Worm (Caenorhabditis elegans) whole organism, L1 larva: ENCODE results near the gene R03E9.2.

Experiments used
- C04F5.9 ChIP-seq: sonication (generic microtip); optimal IDR thresholded peaks from 2 replicates; lab custom pipeline; 2016; ENCODE audit warnings: missing genetic modification characterization, missing compliant biosample characterization
- C16A3.4 ChIP-seq: fragments of 150-350 bp; optimal IDR thresholded peaks from 2 replicates; lab custom pipeline; 2014; ENCODE audit warnings: missing biosample characterization, missing genetic modification characterization
- C34B4.2 ChIP-seq: sonication (generic microtip); optimal IDR thresholded peaks from 2 replicates; lab custom pipeline; 2017; ENCODE audit warnings: mild to moderate bottlenecking, missing genetic modification characterization, missing compliant biosample characterization
- F16B12.6 ChIP-seq: fragments of 150-350 bp; optimal IDR thresholded peaks from 2 replicates; lab custom pipeline; 2014; ENCODE audit warnings: missing biosample characterization, missing genetic modification characterization
- Y116A8C.19 ChIP-seq: sonication (generic microtip); optimal IDR thresholded peaks from 2 replicates; lab custom pipeline; 2016; ENCODE audit warnings: missing compliant biosample characterization, missing genetic modification characterization, borderline replicate concordance
- aha-1 ChIP-seq: fragments of 150-350 bp; optimal IDR thresholded peaks from 2 replicates; lab custom pipeline; 2014; ENCODE audit warnings: missing biosample characterization, missing genetic modification characterization
- alr-1 ChIP-seq: fragments of 200-800 bp; sonication (Bioruptor generic); optimal IDR thresholded peaks from 2 replicates; lab custom pipeline; 2018; ENCODE audit warnings: borderline replicate concordance, mild to moderate bottlenecking, missing genetic modification characterization, missing compliant biosample characterization
- ama-1 ChIP-seq: fragments of 150-350 bp; optimal IDR thresholded peaks from 2 replicates; lab custom pipeline; 2014
- blmp-1 ChIP-seq: fragments of 150-350 bp; optimal IDR thresholded peaks from 2 replicates; lab custom pipeline; 2014; ENCODE audit warnings: missing biosample characterization, missing genetic modification characterization
- ceh-63 ChIP-seq: fragments of 200-800 bp; sonication (Bioruptor generic); optimal IDR thresholded peaks from 2 replicates; lab custom pipeline; 2018; ENCODE audit warnings: mild to moderate bottlenecking, missing genetic modification characterization, missing compliant biosample characterization
- ces-1 ChIP-seq: fragments of 150-350 bp; optimal IDR thresholded peaks from 2 replicates; lab custom pipeline; 2014; ENCODE audit warnings: missing biosample characterization, missing genetic modification reagents, missing genetic modification characterization
- dpl-1 ChIP-seq, 3 experiments: fragments of 150-350 bp in 2 of 3; sonication (generic microtip) in 1 of 3; optimal IDR thresholded peaks; 2 replicates each; lab custom pipeline; 2014 to 2017; ENCODE audit warnings: missing biosample characterization in 3 of 3, missing genetic modification characterization in 3 of 3, missing genetic modification reagents in 3 of 3
- efl-1 ChIP-seq, 4 experiments: fragments of 150-350 bp; optimal IDR thresholded peaks in 3 of 4; peaks in 1 of 4; 1 replicate in 1 of 4; 2 replicates in 3 of 4; lab custom pipeline; 2014; ENCODE audit warnings: missing biosample characterization in 2 of 4, missing genetic modification characterization in 2 of 4, missing genetic modification reagents in 2 of 4
- elt-3 ChIP-seq, 6 experiments: fragments of 150-350 bp in 1 of 6; sonication (generic microtip); optimal IDR thresholded peaks; 2 replicates each; lab custom pipeline; 2017 to 2018; ENCODE audit warnings: missing biosample characterization in 6 of 6, missing genetic modification characterization in 6 of 6, inconsistent platforms in 1 of 6
- fkh-10 ChIP-seq: sonication (generic microtip); optimal IDR thresholded peaks from 2 replicates; lab custom pipeline; 2017; ENCODE audit warnings: missing biosample characterization, missing genetic modification reagents, missing genetic modification characterization
- fkh-8 ChIP-seq: sonication (generic microtip); optimal IDR thresholded peaks from 2 replicates; lab custom pipeline; 2016; ENCODE audit warnings: mild to moderate bottlenecking, missing genetic modification characterization, missing compliant biosample characterization
- grh-1 ChIP-seq: fragments of 200-800 bp; sonication (Bioruptor generic); IDR thresholded peaks from 2 replicates; pipeline ENCODE4 v1.3.6; 2022; ENCODE audit warnings: missing genetic modification reagents, missing genetic modification characterization, missing compliant biosample characterization
- irx-1 ChIP-seq: sonication (generic microtip); optimal IDR thresholded peaks from 2 replicates; lab custom pipeline; 2016; ENCODE audit warnings: missing genetic modification characterization, missing compliant biosample characterization
- isw-1 ChIP-seq: fragments of 200-800 bp; sonication (Bioruptor generic); IDR thresholded peaks from 2 replicates; pipeline ENCODE4 v1.3.6; 2022; ENCODE audit warnings: missing genetic modification characterization, missing compliant biosample characterization
- lin-15B ChIP-seq: fragments of 150-350 bp; sonication (generic microtip); optimal IDR thresholded peaks from 3 replicates; lab custom pipeline; 2014; ENCODE audit warnings: missing biosample characterization, missing genetic modification characterization
- lin-39 ChIP-seq: fragments of 150-350 bp; optimal IDR thresholded peaks from 2 replicates; lab custom pipeline; 2014; ENCODE audit warnings: missing biosample characterization, missing genetic modification reagents, missing genetic modification characterization
- lir-3 ChIP-seq: sonication (generic microtip); optimal IDR thresholded peaks from 2 replicates; lab custom pipeline; 2016; ENCODE audit warnings: mild to moderate bottlenecking, missing genetic modification characterization, moderate library complexity, missing compliant biosample characterization; ENCODE audit not compliant: poor library complexity
- mab-9 ChIP-seq: fragments of 200-800 bp; sonication (Bioruptor generic); IDR thresholded peaks from 2 replicates; pipeline ENCODE4 v1.3.6; 2022; ENCODE audit warnings: missing genetic modification reagents, missing genetic modification characterization, missing compliant biosample characterization
- mdl-1 ChIP-seq, 2 experiments: fragments of 150-350 bp; optimal IDR thresholded peaks; 2 replicates each; lab custom pipeline; 2014 to 2017; ENCODE audit warnings: missing biosample characterization in 2 of 2, missing genetic modification characterization in 2 of 2, inconsistent platforms in 1 of 2
- mep-1 ChIP-seq: fragments of 150-350 bp; optimal IDR thresholded peaks from 2 replicates; lab custom pipeline; 2014; ENCODE audit warnings: missing biosample characterization, missing genetic modification characterization
- nhr-11 ChIP-seq: fragments of 150-350 bp; optimal IDR thresholded peaks from 2 replicates; lab custom pipeline; 2014; ENCODE audit warnings: missing biosample characterization, missing genetic modification characterization
- nhr-19 ChIP-seq: fragments of 200-800 bp; sonication (Bioruptor generic); conservative IDR thresholded peaks from 2 replicates; pipeline ENCODE4 v1.3.6; 2022; ENCODE audit warnings: missing genetic modification characterization, missing compliant biosample characterization
- nhr-237 ChIP-seq: fragments of 150-350 bp; optimal IDR thresholded peaks from 2 replicates; lab custom pipeline; 2014; ENCODE audit warnings: missing biosample characterization, missing genetic modification characterization
- nhr-28 ChIP-seq: fragments of 150-350 bp; optimal IDR thresholded peaks from 2 replicates; lab custom pipeline; 2014; ENCODE audit warnings: missing biosample characterization, missing genetic modification characterization
- nhr-47 ChIP-seq: sonication (generic microtip); optimal IDR thresholded peaks from 2 replicates; lab custom pipeline; 2016; ENCODE audit warnings: mild to moderate bottlenecking, missing genetic modification characterization, moderate library complexity, missing compliant biosample characterization
- nhr-71 ChIP-seq: sonication (generic microtip); optimal IDR thresholded peaks from 2 replicates; lab custom pipeline; 2016; ENCODE audit warnings: mild to moderate bottlenecking, missing genetic modification characterization, moderate library complexity, missing compliant biosample characterization
- nhr-77 ChIP-seq: fragments of 150-350 bp; optimal IDR thresholded peaks from 2 replicates; lab custom pipeline; 2014; ENCODE audit warnings: missing biosample characterization, missing genetic modification characterization
- nhr-84 ChIP-seq: sonication (generic microtip); optimal IDR thresholded peaks from 2 replicates; lab custom pipeline; 2017; ENCODE audit warnings: missing biosample characterization, missing genetic modification characterization
- nhr-85 ChIP-seq: sonication (generic microtip); peaks from one replicate; lab custom pipeline; 2016; ENCODE audit warnings: missing genetic modification characterization, inconsistent platforms, missing compliant biosample characterization
- nhr-90 ChIP-seq: sonication (generic microtip); optimal IDR thresholded peaks from 2 replicates; lab custom pipeline; 2016; ENCODE audit warnings: mild to moderate bottlenecking, missing genetic modification characterization, missing compliant biosample characterization; ENCODE audit not compliant: poor library complexity
- pqm-1 ChIP-seq: sonication (generic microtip); optimal IDR thresholded peaks from 3 replicates; lab custom pipeline; 2017; ENCODE audit warnings: missing biosample characterization, missing genetic modification characterization
- rnt-1 ChIP-seq: sonication (generic microtip); optimal IDR thresholded peaks from 2 replicates; lab custom pipeline; 2016; ENCODE audit warnings: mild to moderate bottlenecking, missing genetic modification characterization, moderate library complexity, missing compliant biosample characterization
- skn-1 ChIP-seq: fragments of 150-350 bp; optimal IDR thresholded peaks from 2 replicates; lab custom pipeline; 2014; ENCODE audit warnings: missing biosample characterization, missing genetic modification characterization
- snpc-4 ChIP-seq: fragments of 150-350 bp; optimal IDR thresholded peaks from 2 replicates; lab custom pipeline; 2014; ENCODE audit warnings: missing biosample characterization, missing genetic modification characterization
- sox-4 ChIP-seq: sonication (generic microtip); optimal IDR thresholded peaks from 2 replicates; lab custom pipeline; 2016; ENCODE audit warnings: missing genetic modification characterization, missing compliant biosample characterization
- sptf-1 ChIP-seq: fragments of 150-350 bp; optimal IDR thresholded peaks from 2 replicates; lab custom pipeline; 2014; ENCODE audit warnings: missing biosample characterization, missing genetic modification characterization
- tlp-1 ChIP-seq: fragments of 150-350 bp; optimal IDR thresholded peaks from 2 replicates; lab custom pipeline; 2014; ENCODE audit warnings: missing biosample characterization, missing genetic modification characterization
- unc-130 ChIP-seq: fragments of 150-350 bp; optimal IDR thresholded peaks from 2 replicates; lab custom pipeline; 2017; ENCODE audit warnings: missing biosample characterization, missing genetic modification characterization, inconsistent platforms
- unc-30 ChIP-seq: sonication (generic microtip); optimal IDR thresholded peaks from 2 replicates; lab custom pipeline; 2017; ENCODE audit warnings: missing biosample characterization, missing genetic modification characterization
- unc-86 ChIP-seq: sonication (generic microtip); optimal IDR thresholded peaks from 2 replicates; lab custom pipeline; 2016; ENCODE audit warnings: missing genetic modification characterization, missing compliant biosample characterization
- unc-98 ChIP-seq: fragments of 200-800 bp; sonication (Bioruptor generic); IDR thresholded peaks from 2 replicates; pipeline ENCODE4 v1.3.6; 2022; ENCODE audit warnings: missing genetic modification characterization, missing compliant biosample characterization
- xbp-1 ChIP-seq: sonication (generic microtip); optimal IDR thresholded peaks from 2 replicates; lab custom pipeline; 2016; ENCODE audit warnings: missing genetic modification characterization, missing compliant biosample characterization
- zag-1 ChIP-seq: fragments of 150-350 bp; optimal IDR thresholded peaks from 2 replicates; lab custom pipeline; 2014; ENCODE audit warnings: missing biosample characterization, missing genetic modification characterization
- zip-4 ChIP-seq: fragments of 200-800 bp; sonication (Bioruptor generic); optimal IDR thresholded peaks from 2 replicates; lab custom pipeline; 2018; ENCODE audit warnings: mild to moderate bottlenecking, missing genetic modification characterization, moderate library complexity, missing compliant biosample characterization
- ztf-11 ChIP-seq, 2 experiments: sonication (generic microtip); optimal IDR thresholded peaks; 2 replicates each; lab custom pipeline; 2016 to 2017; ENCODE audit warnings: missing genetic modification characterization in 2 of 2, missing biosample characterization in 1 of 2, missing compliant biosample characterization in 1 of 2
- ztf-4 ChIP-seq: fragments of 150-350 bp; optimal IDR thresholded peaks from 2 replicates; lab custom pipeline; 2014; ENCODE audit warnings: missing biosample characterization, missing genetic modification characterization

R03E9.2 gene

DNA sequence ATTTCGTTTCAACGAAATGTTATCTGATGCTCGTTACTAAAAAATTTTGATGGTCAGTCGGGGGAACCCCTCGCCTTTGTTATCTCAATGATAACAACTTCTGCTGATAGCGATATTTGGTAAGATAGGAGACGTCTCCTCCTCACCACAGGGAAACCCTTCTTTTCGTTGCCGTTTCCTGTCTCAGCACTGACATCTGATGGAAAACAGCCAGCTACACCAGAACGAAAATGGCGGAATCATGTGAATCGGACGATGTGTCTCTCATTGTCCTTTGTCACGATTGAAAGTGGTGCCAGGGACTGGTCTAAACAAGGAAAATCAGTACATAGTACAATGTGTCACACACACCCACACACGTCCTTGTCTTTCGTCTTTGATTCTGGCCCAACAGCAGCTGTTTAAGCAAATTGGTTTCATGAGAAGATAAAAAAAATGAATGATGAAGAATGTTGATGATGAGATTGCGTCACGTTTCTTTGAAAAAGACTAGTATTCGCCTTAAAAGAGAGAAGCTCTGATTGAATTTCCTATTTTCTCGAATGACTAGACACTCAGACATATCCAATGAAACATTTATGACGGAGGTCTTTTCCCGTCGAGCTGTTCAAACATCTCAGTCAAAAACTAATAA is 3.4 kb upstream of the R03E9.2 start (continued):
- peak; percentile 51 for TF ChIP-seq zag-1 (tag; lab: Kevin White, UChicago)
- TF ChIP-seq alr-1 (tag; lab: Kevin White, UChicago), result no peak
- TF ChIP-seq dpl-1 (GFP tag; optimal IDR thresholded peaks at IDR 0.05; lab: Kevin White, UChicago), result peak in 1 of 3 experiments; percentile 17
- TF ChIP-seq nhr-85 (tag; lab: Kevin White, UChicago), result peak; percentile 99
- peak; percentile 94 for TF ChIP-seq fkh-8
- no peak for TF ChIP-seq skn-1 (tag; lab: Kevin White, UChicago)
- peak in 1 of 2 experiments; percentile 26 for TF ChIP-seq efl-1 (optimal IDR thresholded peaks at IDR 0.05; lab: Kevin White, UChicago)
- peak in 1 of 2 experiments; percentile 45 for TF ChIP-seq efl-1 (GFP tag; optimal IDR thresholded peaks at IDR 0.05 in 1 of 2; lab: Kevin White, UChicago)
- peak; percentile 94 to 99 (median 98) for TF ChIP-seq elt-3 (tag; optimal IDR thresholded peaks at IDR 0.05; lab: Kevin White, UChicago)
- TF ChIP-seq ama-1 (lab: Kevin White, UChicago), result no peak
- TF ChIP-seq fkh-10 (GFP tag; lab: Kevin White, UChicago), result peak; percentile 73
- no peak for TF ChIP-seq C04F5.9 (tag; lab: Kevin White, UChicago)
- TF ChIP-seq lin-39 (tag; lab: Kevin White, UChicago), result no peak
- no peak for TF ChIP-seq lin-15B (tag; lab: Kevin White, UChicago)
- TF ChIP-seq nhr-19 (GFP tag; lab: Robert Waterston, UW), result peak; percentile 70
- TF ChIP-seq rnt-1 (tag; lab: Kevin White, UChicago), result peak; percentile 21
- peak; percentile 35 for TF ChIP-seq ztf-4
- TF ChIP-seq unc-86 (tag; lab: Kevin White, UChicago), result peak; percentile 40
- TF ChIP-seq nhr-90, result peak; percentile 81
- peak; percentile 45 for TF ChIP-seq C16A3.4 (tag; lab: Kevin White, UChicago)
- TF ChIP-seq zip-4 (GFP tag; lab: Kevin White, UChicago), result no peak
- TF ChIP-seq xbp-1, result peak; percentile 16
- TF ChIP-seq tlp-1 (tag; lab: Kevin White, UChicago), result peak; percentile 60
- peak; percentile 69 for TF ChIP-seq irx-1 (tag; lab: Kevin White, UChicago)
- TF ChIP-seq nhr-84, result no peak
- peak; percentile 89 for TF ChIP-seq blmp-1 (tag; lab: Kevin White, UChicago)
- no peak for TF ChIP-seq aha-1 (tag; lab: Kevin White, UChicago)
- TF ChIP-seq lir-3, result peak; percentile 37
- peak; percentile 3 for TF ChIP-seq nhr-77
- no peak for TF ChIP-seq unc-30 (tag; lab: Kevin White, UChicago)
- TF ChIP-seq sox-4 (tag; lab: Kevin White, UChicago), result peak; percentile 47
- no peak for TF ChIP-seq sptf-1 (tag; lab: Kevin White, UChicago)
- peak; percentile 88 for TF ChIP-seq nhr-71 (tag; lab: Kevin White, UChicago)
- TF ChIP-seq nhr-237 (tag; lab: Kevin White, UChicago), result no peak
- no peak for TF ChIP-seq isw-1

ce11 chrX:6735494-6735893 is 2.4 kb upstream of the R03E9.2 start:
- TF ChIP-seq mdl-1 (tag; optimal IDR thresholded peaks at IDR 0.05; lab: Kevin White, UChicago) (no peak), ztf-11 (tag; optimal IDR thresholded peaks at IDR 0.05; lab: Kevin White, UChicago) (no peak), zag-1 (tag; lab: Kevin White, UChicago) (no peak), nhr-28 (no peak), ces-1 (GFP tag; lab: Kevin White, UChicago) (no peak), snpc-4 (tag; lab: Kevin White, UChicago) (no peak), tlp-1 (tag; lab: Kevin White, UChicago) (no peak), lir-3 (peak; percentile 36), ceh-63 (no peak), C34B4.2 (tag; lab: Kevin White, UChicago) (no peak), fkh-8 (peak; percentile 30), unc-98 (GFP tag; lab: Robert Waterston, UW) (no peak), nhr-71 (tag; lab: Kevin White, UChicago) (peak; percentile 88), aha-1 (tag; lab: Kevin White, UChicago) (no peak), ztf-4 (peak; percentile 41), nhr-77 (no peak), grh-1 (GFP tag; lab: Robert Waterston, UW) (peak; percentile 39; the same call in 1 of the 2 replicates), pqm-1 (tag; lab: Kevin White, UChicago) (no peak), mab-9 (no peak), F16B12.6 (tag; lab: Kevin White, UChicago) (no peak), mep-1 (peak; percentile 61), nhr-11 (tag; lab: Kevin White, UChicago) (peak; percentile 32), Y116A8C.19 (no peak), nhr-47 (tag; lab: Kevin White, UChicago) (peak; percentile 39), nhr-90 (peak; percentile 8), unc-130 (peak; percentile 76)
